Fruit fly (Drosophila melanogaster): ENCODE measurements around the gene B4.
A peak's percentile ranks its signal among the peaks of the same experiment; 100 is the strongest.

B4 gene

DNA sequence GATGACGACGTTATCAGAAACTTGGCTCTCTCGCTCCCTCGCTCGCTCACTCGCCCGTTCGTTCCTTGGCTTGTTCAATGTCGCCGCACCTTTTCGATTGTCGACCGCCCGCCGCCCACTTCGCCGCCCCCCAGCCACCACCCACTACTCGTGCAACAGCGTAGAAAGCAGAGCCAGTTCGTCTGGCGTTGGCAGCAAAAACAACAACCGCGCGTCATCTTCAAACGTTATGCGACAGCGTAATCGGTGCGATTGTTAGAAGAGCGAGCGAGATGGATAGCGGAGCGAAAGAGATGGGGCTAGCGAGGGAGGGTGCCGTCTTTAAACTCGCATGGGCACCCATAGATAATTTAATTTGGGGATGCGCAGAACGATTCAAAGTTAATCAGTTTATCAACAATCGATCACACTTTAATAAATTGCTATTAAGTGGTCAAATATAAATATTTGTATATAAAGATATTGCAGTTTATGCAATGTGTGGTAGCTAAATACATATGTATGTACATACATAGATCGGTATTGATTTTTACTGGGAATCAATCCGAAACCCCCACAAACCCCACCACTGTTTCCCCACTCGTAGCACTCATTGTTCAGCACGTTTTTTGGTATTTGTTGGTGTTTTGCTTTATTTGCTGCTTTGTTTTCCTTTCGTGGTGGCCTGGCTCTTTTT is 34.7 kb downstream of the B4 start (continued):
- TF ChIP-seq Optix (GFP tag; IDR thresholded peaks at IDR 0.05) (no peak), ap (GFP tag; IDR thresholded peaks at IDR 0.05) (peak; percentile 48; the same call in 1 of the 2 replicates), CG11085 (GFP tag; IDR thresholded peaks at IDR 0.05) (peak; percentile 60), lov (optimal IDR thresholded peaks at IDR 0.05) (no peak), lov (GFP tag; IDR thresholded peaks at IDR 0.05) (no peak), pb (GFP tag; optimal IDR thresholded peaks at IDR 0.05) (no peak), CG9932 (GFP tag; IDR thresholded peaks at IDR 0.05) (peak; percentile 66), CG1233 (GFP tag; optimal IDR thresholded peaks at IDR 0.05) (peak; percentile 18), HLH54F (GFP tag; optimal IDR thresholded peaks at IDR 0.05) (peak; percentile 49), CG4360 (GFP tag; IDR thresholded peaks at IDR 0.05) (no peak), gsb-n (tag; optimal IDR thresholded peaks at IDR 0.05) (peak; percentile 30), CG6854 (GFP tag; optimal IDR thresholded peaks at IDR 0.05) (peak; percentile 62), CG8089 (GFP tag; optimal IDR thresholded peaks at IDR 0.05) (no peak), slp2 (GFP tag; optimal IDR thresholded peaks at IDR 0.05) (no peak), br (optimal IDR thresholded peaks at IDR 0.05) (no peak), Max (GFP tag; optimal IDR thresholded peaks at IDR 0.05) (no peak), CG1602 (GFP tag; optimal IDR thresholded peaks at IDR 0.05) (no peak), CG12299 (tag; optimal IDR thresholded peaks at IDR 0.05) (no peak), Jarid2 (GFP tag; optimal IDR thresholded peaks at IDR 0.05) (no peak), CG17829 (tag; optimal IDR thresholded peaks at IDR 0.05) (peak; percentile 22), CG7963 (GFP tag; IDR thresholded peaks at IDR 0.05; ENCODE audit: partially characterized antibody) (no peak), ranshi (GFP tag; IDR thresholded peaks at IDR 0.05) (peak; percentile 71; the same call in 1 of the 2 replicates), pita (GFP tag; optimal IDR thresholded peaks at IDR 0.05) (no peak), caup (GFP tag; optimal IDR thresholded peaks at IDR 0.05; ENCODE audit: severe bottlenecking) (peak; percentile 43), CG13287 (GFP tag; IDR thresholded peaks at IDR 0.05; ENCODE audit: partially characterized antibody) (peak; percentile 45), Hr3 (GFP tag; optimal IDR thresholded peaks at IDR 0.05) (peak; percentile 23), Ravus (GFP tag; IDR thresholded peaks at IDR 0.05) (no peak; the same call in 1 of the 2 replicates), hb (GFP tag; IDR thresholded peaks at IDR 0.05; ENCODE audit: partially characterized antibody) (no peak), fu2 (GFP tag; optimal IDR thresholded peaks at IDR 0.05) (no peak), fd102C (GFP tag; optimal IDR thresholded peaks at IDR 0.05) (no peak), CG15479 (GFP tag; optimal IDR thresholded peaks at IDR 0.05) (peak; percentile 53), Fer3 (tag; optimal IDR thresholded peaks at IDR 0.05) (peak; percentile 61), unpg (GFP tag; optimal IDR thresholded peaks at IDR 0.05) (peak; percentile 72), zfh1 (GFP tag; IDR thresholded peaks at IDR 0.05) (no peak), CG1832 (GFP tag; optimal IDR thresholded peaks at IDR 0.05) (peak; percentile 84), p53 (GFP tag; optimal IDR thresholded peaks at IDR 0.05) (no peak), CG14441 (GFP tag; IDR thresholded peaks at IDR 0.05) (peak; percentile 52; the same call in 1 of the 2 replicates), CG16813 (GFP tag; IDR thresholded peaks at IDR 0.05; ENCODE audit: partially characterized antibody) (no peak), CG3281 (GFP tag; optimal IDR thresholded peaks at IDR 0.05) (peak; percentile 60), CG3995 (GFP tag; optimal IDR thresholded peaks at IDR 0.05) (no peak), dm (GFP tag; optimal IDR thresholded peaks at IDR 0.05) (no peak), CG17359 (tag; optimal IDR thresholded peaks at IDR 0.05) (peak; percentile 38), CG2116 (GFP tag; optimal IDR thresholded peaks at IDR 0.05) (no peak), nau (GFP tag; optimal IDR thresholded peaks at IDR 0.05) (no peak), CG10366 (GFP tag; IDR thresholded peaks at IDR 0.05) (peak; percentile 60), Six4 (GFP tag; optimal IDR thresholded peaks at IDR 0.05) (no peak), scrt (GFP tag; optimal IDR thresholded peaks at IDR 0.05) (no peak), H2.0 (GFP tag; IDR thresholded peaks at IDR 0.05) (peak; percentile 49; the same call in 1 of the 2 replicates), ab (GFP tag; optimal IDR thresholded peaks at IDR 0.05) (no peak), ssp (GFP tag; IDR thresholded peaks at IDR 0.05) (peak; percentile 38; the same call in 1 of the 2 replicates)

All from whole organism, embryonic.